Fruit fly (Drosophila melanogaster): ENCODE measurements around the gene Alr.

The Alr gene

DNA sequence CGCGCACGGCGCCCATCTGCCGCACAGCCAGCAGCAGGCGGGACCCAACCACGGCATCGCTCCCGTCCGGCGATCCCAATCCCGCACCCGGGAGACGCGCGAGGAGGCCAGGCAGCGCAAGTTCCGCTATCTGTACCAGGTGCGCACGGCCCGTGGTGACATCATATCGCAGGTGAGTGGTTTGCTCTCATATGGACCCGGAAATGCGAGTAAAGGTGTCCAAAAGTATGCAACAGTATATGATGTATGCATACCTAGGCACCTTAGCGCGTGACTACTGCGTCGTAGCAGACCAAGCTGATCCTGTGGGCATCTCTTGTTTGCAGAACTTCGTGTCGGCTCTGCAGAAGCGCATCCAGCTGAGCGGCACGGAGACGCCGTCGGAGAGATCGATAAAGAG is 10.2 kb upstream of the Alr start:
- no peak for TF ChIP-seq Sin3A (optimal IDR thresholded peaks at IDR 0.05)
- no peak for TF ChIP-seq ttk (optimal IDR thresholded peaks at IDR 0.05)
- no peak for TF ChIP-seq insv (optimal IDR thresholded peaks at IDR 0.05)
- TF ChIP-seq Myc (optimal IDR thresholded peaks at IDR 0.05): no peak
- no peak for TF ChIP-seq h (optimal IDR thresholded peaks at IDR 0.05)
- no peak for TF ChIP-seq psq (optimal IDR thresholded peaks at IDR 0.05)

DNA sequence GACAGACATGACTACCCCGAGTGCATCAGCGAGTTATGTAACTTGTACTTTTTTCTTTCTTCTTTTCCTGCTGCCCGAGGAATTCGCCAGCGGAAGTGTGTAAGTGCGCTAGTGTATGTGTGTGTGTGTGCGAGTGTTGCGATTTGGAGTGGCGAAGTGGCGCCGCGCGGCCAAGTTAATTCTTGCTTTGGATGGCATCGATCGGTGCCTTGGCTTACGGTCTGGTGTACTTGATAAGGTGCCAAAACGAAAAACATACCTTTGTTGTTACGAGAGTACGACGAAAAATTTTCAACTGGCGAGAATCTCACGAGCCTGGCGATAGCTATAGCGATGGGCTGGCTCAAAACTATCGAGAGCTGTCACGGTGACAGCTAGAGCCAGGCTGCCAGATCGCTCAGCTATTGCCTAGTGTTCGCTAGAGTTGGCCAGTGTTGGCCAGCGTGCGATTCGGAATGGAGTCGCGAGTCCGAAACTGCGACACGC is 4.1 kb upstream of the Alr start, which contains the start of the genes CG18809, COX6B, CG33932 and Rpp20:
TSS of gene CG18809 (minus strand) at position 333 of the 486 bp plus-strand sequence.
TSS of gene COX6B (minus strand) at position 333 of the 486 bp plus-strand sequence.
TSS of gene CG33932 (plus strand) at position 429 of the 486 bp plus-strand sequence.
TSS of gene Rpp20 (plus strand) at position 429 of the 486 bp plus-strand sequence.
- TF ChIP-seq ttk (optimal IDR thresholded peaks at IDR 0.05): no peak
- TF ChIP-seq Sin3A (optimal IDR thresholded peaks at IDR 0.05): no peak
- no peak for TF ChIP-seq Myc (optimal IDR thresholded peaks at IDR 0.05)
- TF ChIP-seq h (optimal IDR thresholded peaks at IDR 0.05): no peak
- no peak for TF ChIP-seq insv (optimal IDR thresholded peaks at IDR 0.05)
- TF ChIP-seq psq (optimal IDR thresholded peaks at IDR 0.05): no peak

dm6 chrX:19745908-19746604 is 2.1 kb upstream of the Alr start, which contains the start of gene parvin:
Gene parvin (plus strand): TSS chrX:19746041.
- TF ChIP-seq psq (optimal IDR thresholded peaks at IDR 0.05): no peak
- no peak for TF ChIP-seq insv (optimal IDR thresholded peaks at IDR 0.05)
- TF ChIP-seq Myc (optimal IDR thresholded peaks at IDR 0.05): no peak
- no peak for TF ChIP-seq Sin3A (optimal IDR thresholded peaks at IDR 0.05)
- TF ChIP-seq ttk (optimal IDR thresholded peaks at IDR 0.05): no peak
- TF ChIP-seq h (optimal IDR thresholded peaks at IDR 0.05): no peak

- no peak for TF ChIP-seq Sin3A (optimal IDR thresholded peaks at IDR 0.05)
Measured at dm6 chrX:19748565-19748964, 451 bp downstream of the Alr start.

DNA sequence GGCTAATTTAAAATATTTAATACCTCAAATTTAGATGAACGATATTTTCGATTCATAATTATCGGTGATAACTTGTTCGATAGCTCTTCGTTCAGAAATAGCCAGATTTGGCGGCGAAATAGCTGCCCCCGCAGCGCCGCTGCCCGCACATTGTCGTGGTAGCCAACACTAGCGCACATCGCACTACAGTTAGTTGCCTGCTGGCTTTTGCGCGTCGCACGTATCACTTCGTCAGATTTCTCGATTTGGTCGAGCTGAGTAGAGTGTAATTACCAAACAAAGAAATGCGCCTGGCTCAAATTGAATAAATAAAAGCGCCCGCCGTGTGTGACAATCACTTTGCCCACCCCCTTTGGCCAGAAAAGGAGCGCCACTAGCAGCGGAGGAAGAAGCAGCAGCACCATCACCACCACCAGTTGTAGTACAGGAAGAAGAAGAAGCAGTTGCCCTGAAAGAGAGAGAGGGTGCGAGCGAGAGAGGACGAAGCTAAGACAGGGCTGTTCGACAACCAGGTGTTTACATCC is 2.6 kb downstream of the Alr start, which contains the start of gene Abcd3:
TSS of gene Abcd3 (plus strand) at position 145 of the 524 bp plus-strand sequence.
- no peak for TF ChIP-seq insv (optimal IDR thresholded peaks at IDR 0.05)
- TF ChIP-seq h (optimal IDR thresholded peaks at IDR 0.05): no peak
- no peak for TF ChIP-seq Myc (optimal IDR thresholded peaks at IDR 0.05)
- no peak for TF ChIP-seq psq (optimal IDR thresholded peaks at IDR 0.05)
- TF ChIP-seq ttk (optimal IDR thresholded peaks at IDR 0.05): no peak
- TF ChIP-seq Sin3A (optimal IDR thresholded peaks at IDR 0.05): no peak

DNA sequence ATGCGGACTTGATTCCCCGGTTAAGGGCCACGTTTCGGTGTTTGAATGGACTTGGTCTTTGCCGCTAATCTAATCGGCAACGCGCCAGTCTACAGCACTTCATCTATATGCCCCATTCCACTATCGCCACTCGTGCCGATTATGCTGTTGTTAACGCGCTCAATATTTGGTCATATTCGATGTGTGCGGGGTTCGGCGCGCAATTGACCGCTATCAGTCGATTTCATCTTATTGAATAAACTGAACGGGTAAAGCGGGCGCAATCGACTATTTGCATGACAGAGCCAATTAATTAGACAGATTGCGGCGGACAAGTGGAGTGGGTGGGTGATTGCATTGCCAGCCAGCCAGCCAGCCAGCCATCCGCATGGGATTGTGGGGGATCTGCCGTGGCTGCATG is 4.2 kb downstream of the Alr start:
- no peak for TF ChIP-seq psq (optimal IDR thresholded peaks at IDR 0.05)
- no peak for TF ChIP-seq Sin3A (optimal IDR thresholded peaks at IDR 0.05)
- no peak for TF ChIP-seq ttk (optimal IDR thresholded peaks at IDR 0.05)
- no peak for TF ChIP-seq insv (optimal IDR thresholded peaks at IDR 0.05)
- TF ChIP-seq Myc (optimal IDR thresholded peaks at IDR 0.05): no peak
- no peak for TF ChIP-seq h (optimal IDR thresholded peaks at IDR 0.05)

DNA sequence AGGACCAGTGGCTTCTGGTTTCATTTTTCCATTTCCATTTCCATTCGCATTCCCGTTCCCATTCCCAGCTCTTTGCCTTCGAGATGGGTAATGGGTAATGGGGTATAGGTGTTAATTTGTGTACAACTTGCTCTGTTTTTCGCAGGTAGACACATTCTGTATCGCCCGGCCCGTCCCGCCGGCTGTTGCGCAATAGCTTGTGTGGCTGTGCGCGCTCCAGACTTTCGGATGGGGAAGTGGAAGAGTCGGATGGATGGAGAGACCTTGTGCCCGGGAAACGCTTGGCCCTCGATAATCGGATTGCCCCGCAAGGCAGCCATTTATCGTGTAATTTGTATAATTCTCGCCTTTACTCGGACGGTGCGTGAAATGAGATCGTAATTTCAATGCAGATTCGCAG is 5.6 kb downstream of the Alr start:
- TF ChIP-seq ttk (optimal IDR thresholded peaks at IDR 0.05): no peak

DNA sequence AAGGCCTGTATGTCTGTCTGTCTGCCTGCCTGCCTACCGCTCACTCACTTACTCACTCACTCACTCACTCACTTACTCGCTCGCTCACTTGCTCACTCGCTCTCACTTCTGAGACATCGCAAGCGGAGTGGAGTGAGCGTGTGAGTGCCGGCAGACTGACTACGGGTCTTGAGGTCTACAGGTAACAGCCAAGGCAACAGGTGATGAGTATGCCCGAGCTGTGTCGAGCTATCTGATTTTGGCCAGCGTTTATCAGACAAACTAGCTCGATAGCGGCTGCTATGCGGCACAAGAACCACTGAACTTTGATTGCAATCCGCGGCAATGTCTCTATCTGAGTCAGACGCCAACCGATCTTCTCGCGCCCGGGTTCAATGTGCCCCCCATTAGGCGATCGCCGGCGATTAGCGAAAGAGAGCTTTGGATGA is 6.1 kb downstream of the Alr start:
- TF ChIP-seq Sin3A (optimal IDR thresholded peaks at IDR 0.05) (no peak), insv (optimal IDR thresholded peaks at IDR 0.05) (no peak), psq (optimal IDR thresholded peaks at IDR 0.05) (no peak), h (optimal IDR thresholded peaks at IDR 0.05) (no peak), Myc (optimal IDR thresholded peaks at IDR 0.05) (no peak)

- TF ChIP-seq Myc (optimal IDR thresholded peaks at IDR 0.05) (no peak), Sin3A (optimal IDR thresholded peaks at IDR 0.05) (no peak), insv (optimal IDR thresholded peaks at IDR 0.05) (no peak), ttk (optimal IDR thresholded peaks at IDR 0.05) (no peak), h (optimal IDR thresholded peaks at IDR 0.05) (no peak), psq (optimal IDR thresholded peaks at IDR 0.05) (no peak)
Measured at dm6 chrX:19754705-19755403, 6.7 kb downstream of the Alr start.

DNA sequence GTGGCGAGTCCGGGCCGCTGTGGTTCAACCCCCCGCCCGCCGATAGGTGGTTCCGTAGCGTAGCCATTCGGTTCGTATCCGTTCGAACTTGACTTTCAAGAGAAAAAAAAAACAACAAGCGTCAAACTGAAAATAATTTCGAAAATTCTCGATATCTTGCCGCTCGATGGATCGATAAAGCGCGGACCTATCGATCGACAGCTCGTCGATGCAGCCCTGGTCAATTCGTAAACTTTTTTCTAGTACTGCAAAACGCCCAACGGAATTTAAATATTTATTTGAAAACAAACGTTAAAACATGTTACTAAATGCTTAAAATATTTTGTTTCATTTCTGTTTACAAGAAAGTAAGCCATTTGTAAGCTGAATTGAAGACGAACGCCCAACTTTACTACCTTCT is 14.1 kb downstream of the Alr start:
- no peak for TF ChIP-seq ttk (optimal IDR thresholded peaks at IDR 0.05)
- TF ChIP-seq insv (optimal IDR thresholded peaks at IDR 0.05): no peak
- TF ChIP-seq Myc (optimal IDR thresholded peaks at IDR 0.05): no peak
- no peak for TF ChIP-seq psq (optimal IDR thresholded peaks at IDR 0.05)
- TF ChIP-seq Sin3A (optimal IDR thresholded peaks at IDR 0.05): no peak
- no peak for TF ChIP-seq h (optimal IDR thresholded peaks at IDR 0.05)

dm6 chrX:19763440-19764002 is 15.4 kb downstream of the Alr start:
- no peak for TF ChIP-seq Sin3A (optimal IDR thresholded peaks at IDR 0.05)
- no peak for TF ChIP-seq h (optimal IDR thresholded peaks at IDR 0.05)
- TF ChIP-seq Myc (optimal IDR thresholded peaks at IDR 0.05): no peak
- no peak for TF ChIP-seq insv (optimal IDR thresholded peaks at IDR 0.05)
- no peak for TF ChIP-seq ttk (optimal IDR thresholded peaks at IDR 0.05)
- no peak for TF ChIP-seq psq (optimal IDR thresholded peaks at IDR 0.05)

Data from Kc167 (cell line).